Fruit fly (Drosophila melanogaster) Kc167 (cell line): ENCODE results near the gene gish.

Experiments used
- Myc ChIP-seq: fragments of >200 bp; optimal IDR thresholded peaks from 2 replicates; lab custom pipeline; 2017; ENCODE audit warnings: missing external identifiers
- Sin3A ChIP-seq: fragments of >200 bp; optimal IDR thresholded peaks from 2 replicates; lab custom pipeline; 2018; ENCODE audit warnings: missing external identifiers
- h ChIP-seq: fragments of >200 bp; optimal IDR thresholded peaks from 3 replicates; lab custom pipeline; 2018; ENCODE audit warnings: missing external identifiers
- insv ChIP-seq: fragments of >200 bp; optimal IDR thresholded peaks from 3 replicates; lab custom pipeline; 2018; ENCODE audit warnings: missing external identifiers
- psq ChIP-seq: fragments of >200 bp; optimal IDR thresholded peaks from 2 replicates; lab custom pipeline; 2017; ENCODE audit warnings: missing external identifiers
- ttk ChIP-seq: sonication (Bioruptor generic); optimal IDR thresholded peaks from 2 replicates; lab custom pipeline; 2017; ENCODE audit warnings: missing external identifiers

Gene gish

DNA sequence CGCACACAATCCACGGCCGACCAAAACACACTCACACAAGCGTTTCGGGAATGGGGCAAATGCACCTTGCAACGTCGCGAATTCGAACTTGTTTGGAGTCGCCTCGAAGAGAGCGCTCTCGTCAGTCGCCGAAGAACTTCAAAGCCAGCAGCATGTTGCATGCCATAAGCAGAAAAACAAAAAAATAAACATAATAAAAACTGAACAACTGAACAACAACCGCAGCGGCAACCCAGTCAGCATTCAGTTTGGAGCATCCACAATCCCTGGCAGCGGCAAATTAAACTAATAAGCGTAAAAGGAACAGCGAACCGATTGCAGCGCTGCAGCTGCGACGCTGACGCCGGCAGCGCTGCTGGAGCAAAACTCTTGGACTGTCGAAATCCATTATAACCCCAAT, 39.7 kb upstream of the gish start:
- TF ChIP-seq h (lab: Kevin White, UChicago), result no peak
- TF ChIP-seq Myc (lab: Kevin White, UChicago), result no peak
- no peak for TF ChIP-seq ttk (lab: Kevin White, UChicago)
- no peak for TF ChIP-seq insv
- TF ChIP-seq psq (lab: Kevin White, UChicago), result no peak
- TF ChIP-seq Sin3A (lab: Kevin White, UChicago), result no peak

DNA sequence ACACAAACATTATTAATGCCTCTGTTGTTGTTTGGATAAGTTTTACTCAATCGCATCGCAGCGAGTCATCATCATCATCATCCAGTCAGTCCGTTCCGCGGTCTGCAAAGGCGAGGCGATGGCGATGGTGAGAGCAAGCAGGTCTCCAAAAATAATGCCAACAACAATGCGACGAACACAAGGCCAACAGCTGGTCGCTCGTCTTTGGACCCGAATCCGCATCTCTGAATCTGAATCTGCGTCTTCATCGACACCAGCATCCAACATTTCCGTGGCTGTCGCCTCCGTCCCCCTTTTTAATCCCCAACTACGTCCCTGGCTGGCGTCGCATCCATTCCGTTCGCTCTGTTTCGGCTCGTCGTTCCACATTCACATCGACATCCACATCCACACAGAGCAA, 38.0 kb upstream of the gish start:
- TF ChIP-seq ttk (lab: Kevin White, UChicago), result no peak
- TF ChIP-seq insv, result no peak
- no peak for TF ChIP-seq Sin3A (lab: Kevin White, UChicago)
- no peak for TF ChIP-seq Myc (lab: Kevin White, UChicago)
- no peak for TF ChIP-seq psq (lab: Kevin White, UChicago)
- TF ChIP-seq h (lab: Kevin White, UChicago), result no peak

DNA sequence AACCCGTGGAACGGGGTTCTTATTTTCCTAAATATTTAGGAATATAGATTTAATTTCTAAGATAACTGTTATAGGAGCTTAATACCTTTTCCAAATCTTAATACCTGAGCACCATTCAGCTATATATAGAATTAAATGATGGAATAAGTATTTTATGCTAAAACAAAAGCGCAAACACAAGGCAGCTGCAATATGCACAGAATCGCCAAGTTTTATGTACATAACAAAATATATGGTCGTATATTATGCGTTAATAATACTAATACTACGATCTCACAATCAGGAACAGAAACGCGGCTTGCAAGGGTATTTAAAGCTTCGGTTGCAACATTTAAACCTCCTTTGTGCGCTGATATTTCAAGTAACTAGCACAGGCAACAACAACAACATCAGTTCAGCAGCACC, 37.5 kb upstream of the gish start:
- no peak for TF ChIP-seq psq (lab: Kevin White, UChicago)
- no peak for TF ChIP-seq Myc (lab: Kevin White, UChicago)
- no peak for TF ChIP-seq Sin3A (lab: Kevin White, UChicago)
- no peak for TF ChIP-seq ttk (lab: Kevin White, UChicago)
- TF ChIP-seq h (lab: Kevin White, UChicago), result no peak
- no peak for TF ChIP-seq insv

DNA sequence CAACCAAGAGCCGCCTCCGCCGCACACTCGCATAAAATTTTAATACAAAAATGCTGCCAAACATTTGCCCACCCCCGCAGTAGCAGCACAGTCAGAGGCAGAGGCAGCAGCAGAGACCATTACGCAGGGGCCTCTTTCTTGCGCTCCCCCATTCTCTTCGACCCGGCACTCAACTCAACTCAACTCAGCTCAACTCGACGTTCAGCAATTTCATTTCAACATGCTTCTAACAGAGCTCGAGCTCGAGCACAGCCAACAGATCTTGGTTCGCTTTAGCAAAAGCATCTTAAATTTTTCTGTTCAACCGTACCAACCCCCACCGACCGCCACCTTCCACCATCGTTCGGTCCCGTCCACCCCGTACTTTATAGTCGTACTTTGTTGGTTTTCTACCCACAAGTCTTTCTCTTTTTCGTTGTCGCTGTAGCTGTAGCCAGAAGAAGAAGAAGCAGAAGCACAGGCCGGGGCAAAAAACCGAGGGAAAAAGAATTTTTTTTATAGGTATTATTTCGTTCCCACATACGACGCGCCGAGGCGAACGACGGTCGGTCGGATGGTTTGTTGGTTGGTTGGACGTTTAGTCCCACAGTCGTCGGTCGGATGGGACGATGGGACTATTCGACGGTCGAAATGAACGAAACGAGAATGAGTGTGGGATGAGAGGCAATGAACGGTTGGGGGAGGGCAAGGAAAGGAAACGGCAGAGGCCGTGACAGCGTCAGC, 36.9 kb upstream of the gish start:
- no peak for TF ChIP-seq insv
- TF ChIP-seq Sin3A (lab: Kevin White, UChicago), result no peak
- TF ChIP-seq ttk (lab: Kevin White, UChicago), result no peak
- TF ChIP-seq psq (lab: Kevin White, UChicago), result no peak
- no peak for TF ChIP-seq h (lab: Kevin White, UChicago)
- TF ChIP-seq Myc (lab: Kevin White, UChicago), result no peak

DNA sequence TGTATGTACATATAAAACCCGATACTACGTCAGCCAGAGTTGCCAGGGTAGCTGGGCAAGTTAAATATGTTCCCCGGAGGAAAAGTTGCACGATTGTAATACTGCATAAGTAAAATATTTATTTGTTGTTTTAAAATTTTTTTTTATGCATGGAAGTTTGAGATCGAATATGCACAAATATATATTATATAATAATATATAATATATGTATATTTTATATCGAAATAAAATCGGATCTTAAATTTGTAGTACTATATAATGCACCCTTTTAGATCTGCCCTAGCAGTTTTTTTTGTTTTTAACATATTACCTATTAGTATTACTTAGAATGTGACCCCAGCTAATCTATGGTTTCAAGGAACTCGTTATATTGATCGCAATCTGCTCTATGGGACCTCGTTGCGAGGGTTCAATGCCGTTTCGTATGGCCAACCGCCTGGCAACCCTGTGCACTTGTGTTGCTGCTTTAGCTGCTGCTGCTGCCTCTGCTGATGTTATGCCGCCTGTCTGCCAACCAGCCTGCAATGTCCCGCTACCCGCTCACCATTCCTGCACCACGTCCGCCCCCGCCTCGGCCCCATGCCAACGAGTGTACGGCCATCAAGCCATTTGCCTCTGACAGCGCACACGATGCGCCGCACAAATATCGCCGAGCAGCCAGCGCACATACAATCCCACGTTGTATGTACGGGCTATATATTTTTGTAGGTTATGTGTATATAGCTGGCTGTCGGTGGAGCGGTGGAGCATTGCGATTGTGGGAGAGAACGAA, 36.1 kb upstream of the gish start:
- TF ChIP-seq ttk (lab: Kevin White, UChicago) (no peak), insv (no peak), Myc (lab: Kevin White, UChicago) (no peak), Sin3A (lab: Kevin White, UChicago) (no peak), psq (lab: Kevin White, UChicago) (no peak), h (lab: Kevin White, UChicago) (no peak)

DNA sequence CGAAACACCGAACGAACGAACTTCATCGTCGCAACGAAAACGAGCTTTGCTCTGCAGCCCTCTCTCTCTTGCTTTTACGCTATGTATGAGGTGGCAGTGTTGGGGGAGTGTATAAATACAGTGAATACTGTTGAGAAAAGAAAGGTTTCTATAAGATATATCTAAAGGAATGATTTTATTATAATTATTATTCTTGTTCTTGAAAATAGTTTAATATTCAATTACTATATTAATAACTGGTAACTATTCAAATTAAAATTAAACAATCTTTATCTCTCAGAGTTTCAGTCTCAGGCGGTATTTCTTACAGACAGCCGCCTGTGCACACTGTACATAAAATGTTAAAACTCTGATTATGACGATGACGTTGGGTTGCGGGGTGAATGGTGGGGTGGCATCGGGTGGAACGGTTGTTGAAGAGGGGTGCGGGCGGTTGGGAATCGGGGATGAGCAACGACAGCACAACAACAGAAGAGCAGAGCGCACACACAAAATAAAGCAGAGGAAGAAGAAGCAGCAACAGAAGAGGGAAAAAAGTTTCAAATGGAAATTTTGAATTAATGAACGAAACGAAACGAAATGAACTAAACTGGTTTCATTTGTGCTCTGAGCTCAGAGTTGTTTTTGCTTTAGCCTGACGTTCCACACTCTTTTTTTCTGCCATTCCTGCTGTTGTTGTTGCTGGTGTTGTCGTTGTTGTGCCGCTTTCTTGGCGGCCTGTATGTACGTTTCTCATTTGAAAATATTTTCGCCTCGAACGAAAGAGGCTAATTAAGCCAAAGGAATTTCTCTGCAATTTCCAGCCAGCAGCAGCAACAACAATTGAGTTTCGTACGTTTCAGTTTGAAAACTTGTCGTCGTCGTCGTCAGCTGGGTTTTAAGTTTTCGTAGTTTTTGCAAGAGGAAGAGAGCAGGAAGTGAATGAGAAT, 35.3 kb upstream of the gish start:
- TF ChIP-seq ttk (lab: Kevin White, UChicago) (no peak), insv (no peak), h (lab: Kevin White, UChicago) (no peak)

DNA sequence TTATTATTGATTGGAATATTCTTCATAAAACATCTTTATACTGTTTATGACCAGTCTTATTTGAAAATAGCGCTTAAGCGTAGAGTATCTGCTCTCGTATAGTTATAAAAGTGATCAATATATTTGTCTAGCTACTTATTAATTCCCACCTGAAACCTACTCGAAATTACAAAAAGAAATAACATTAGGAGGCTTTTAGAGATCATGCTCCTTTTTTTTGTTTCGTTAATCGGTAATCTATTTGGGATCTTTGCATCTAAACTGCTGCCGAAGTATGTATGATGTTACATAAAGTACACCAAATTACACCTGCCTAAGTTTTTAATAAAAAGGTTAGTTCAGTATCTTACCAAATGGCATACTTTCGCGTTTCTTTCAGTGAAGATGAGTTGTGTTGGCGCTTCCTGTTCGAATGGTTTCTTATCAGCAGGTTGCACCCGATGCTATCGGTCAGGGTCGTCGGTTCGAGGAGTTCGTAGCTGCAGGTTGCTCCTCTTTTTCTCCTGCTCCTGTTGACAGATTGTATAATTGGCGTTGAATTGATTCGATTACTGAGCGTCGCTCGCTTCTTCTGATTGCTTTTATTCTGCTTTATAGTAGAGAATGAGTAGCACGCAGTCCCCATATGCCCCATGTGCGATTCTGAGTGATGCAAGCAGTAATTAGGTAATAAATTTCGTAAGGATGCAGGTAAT, 34.1 kb upstream of the gish start:
- TF ChIP-seq ttk (lab: Kevin White, UChicago) (no peak), h (lab: Kevin White, UChicago) (no peak), insv (no peak), psq (lab: Kevin White, UChicago) (no peak), Myc (lab: Kevin White, UChicago) (no peak), Sin3A (lab: Kevin White, UChicago) (no peak)

DNA sequence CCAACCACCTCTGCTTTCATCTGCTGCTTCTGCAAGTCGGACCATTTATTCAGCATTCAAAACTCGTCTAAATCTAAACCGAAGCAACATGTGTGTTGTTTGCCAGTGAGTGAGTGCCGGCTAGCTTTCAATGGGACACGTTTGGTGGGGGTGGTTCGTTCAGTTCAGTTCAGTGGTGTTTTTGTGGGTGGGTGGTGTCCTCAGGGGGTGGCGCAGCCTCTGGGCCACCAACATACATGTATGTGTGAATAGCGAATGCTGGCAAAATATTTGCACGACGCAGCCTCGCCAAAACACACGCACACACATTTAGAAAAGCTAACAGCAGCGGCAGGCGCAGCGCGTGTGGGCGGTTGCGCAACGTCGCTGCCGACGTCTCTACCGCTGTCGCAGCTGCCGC, 32.9 kb upstream of the gish start:
- TF ChIP-seq insv (no peak), ttk (lab: Kevin White, UChicago) (no peak), h (lab: Kevin White, UChicago) (no peak), Myc (lab: Kevin White, UChicago) (no peak), psq (lab: Kevin White, UChicago) (no peak), Sin3A (lab: Kevin White, UChicago) (no peak)

DNA sequence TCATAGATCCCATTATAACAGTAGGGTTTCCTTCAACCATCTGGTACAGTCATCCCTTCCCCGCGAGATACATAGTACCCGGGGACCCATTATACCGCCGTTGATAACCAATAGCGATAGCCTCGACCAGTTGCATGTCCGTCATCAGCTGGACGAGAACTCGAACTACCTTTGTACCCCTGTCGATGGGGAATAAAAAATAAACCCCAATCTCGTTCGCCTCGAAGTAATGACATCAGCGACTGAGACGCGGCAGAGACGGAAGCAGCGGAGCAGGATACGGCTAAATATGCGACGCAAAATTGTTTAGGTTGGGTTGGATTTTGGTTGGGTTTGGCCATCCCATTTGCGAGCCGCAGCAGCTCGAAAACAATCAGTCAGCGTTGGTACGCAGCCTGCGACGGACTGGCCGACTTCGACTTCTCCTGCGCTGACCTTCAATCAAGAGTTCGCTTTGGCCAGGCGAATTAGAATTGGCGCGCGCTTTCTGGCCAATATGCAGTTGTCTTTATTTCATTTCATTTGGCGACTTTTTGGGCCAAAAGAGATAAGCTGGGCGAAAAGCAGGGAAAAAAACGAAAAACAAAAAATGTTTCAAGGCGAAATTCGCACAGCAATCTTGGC, 31.7 kb upstream of the gish start:
- TF ChIP-seq ttk (lab: Kevin White, UChicago), result no peak
- TF ChIP-seq Myc (lab: Kevin White, UChicago), result no peak
- no peak for TF ChIP-seq Sin3A (lab: Kevin White, UChicago)
- TF ChIP-seq psq (lab: Kevin White, UChicago), result no peak
- TF ChIP-seq h (lab: Kevin White, UChicago), result no peak
- no peak for TF ChIP-seq insv

DNA sequence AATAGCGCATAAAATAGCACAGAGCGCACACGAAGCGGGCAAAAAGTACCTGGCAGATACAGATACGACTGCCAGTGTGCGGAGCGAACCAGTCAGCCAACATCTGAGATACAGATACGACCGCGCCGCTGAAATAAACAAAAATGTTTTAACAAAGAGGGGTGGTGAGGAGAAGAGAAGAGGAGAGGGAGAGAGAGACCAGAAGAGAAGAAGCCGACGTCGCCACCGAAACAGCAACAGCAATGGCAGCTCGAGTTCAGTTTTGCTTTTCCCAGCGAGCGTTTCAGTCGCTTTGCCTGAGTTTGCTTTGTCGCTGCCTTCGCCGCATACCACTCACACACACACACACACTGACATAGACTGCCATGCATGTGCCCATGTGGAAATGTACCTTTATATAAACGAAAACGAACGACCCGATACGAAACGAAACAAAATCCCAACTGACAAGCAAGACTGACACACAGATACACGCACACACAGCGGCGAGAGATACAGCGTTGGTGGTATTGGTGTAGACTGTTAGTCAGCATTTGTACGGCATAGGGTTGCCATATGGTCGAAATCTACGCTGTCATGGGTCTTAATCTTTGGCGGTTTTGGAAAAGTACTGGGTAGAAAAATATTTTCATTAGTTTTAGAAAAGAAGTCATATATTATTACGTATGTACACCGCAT, 31.0 kb upstream of the gish start:
- no peak for TF ChIP-seq ttk (lab: Kevin White, UChicago)
- TF ChIP-seq psq (lab: Kevin White, UChicago), result no peak
